Worm (Caenorhabditis elegans) whole organism, early embryonic: ENCODE measurements around the gene C37H5.5.

ENCODE experiments used
- F13C5.2 ChIP-seq: sonication (generic microtip); optimal IDR thresholded peaks from 2 replicates; lab custom pipeline; 2017; ENCODE audit warnings: mild to moderate bottlenecking, missing genetic modification characterization, inconsistent platforms, missing compliant biosample characterization
- ama-1 ChIP-seq: fragments of 150-350 bp; optimal IDR thresholded peaks from 2 replicates; lab custom pipeline; 2014
- ceh-13 ChIP-seq: fragments of 200-800 bp; sonication (Bioruptor generic); optimal IDR thresholded peaks from 2 replicates; lab custom pipeline; 2018; ENCODE audit warnings: mild to moderate bottlenecking, missing genetic modification characterization, missing compliant biosample characterization
- ceh-36 ChIP-seq: sonication (generic microtip); optimal IDR thresholded peaks from 2 replicates; lab custom pipeline; 2016; ENCODE audit warnings: missing genetic modification characterization, inconsistent platforms, missing compliant biosample characterization
- ets-7 ChIP-seq: sonication (generic microtip); optimal IDR thresholded peaks from 2 replicates; lab custom pipeline; 2016; ENCODE audit warnings: missing genotype, missing genetic modification characterization, missing compliant biosample characterization
- flt-1 ChIP-seq: fragments of 200-800 bp; sonication (Bioruptor generic); IDR thresholded peaks from 2 replicates; pipeline ENCODE4 v1.3.6; 2022; ENCODE audit warnings: missing genetic modification characterization, missing compliant biosample characterization
- tbx-37 ChIP-seq: fragments of 200-800 bp; sonication (Bioruptor generic); conservative IDR thresholded peaks from 2 replicates; pipeline ENCODE4 v1.3.6; 2022; ENCODE audit warnings: missing genetic modification reagents, missing genetic modification characterization, missing compliant biosample characterization
- tra-4 ChIP-seq: sonication (generic microtip); optimal IDR thresholded peaks from 2 replicates; lab custom pipeline; 2017; ENCODE audit warnings: missing genetic modification characterization, missing compliant biosample characterization

DNA sequence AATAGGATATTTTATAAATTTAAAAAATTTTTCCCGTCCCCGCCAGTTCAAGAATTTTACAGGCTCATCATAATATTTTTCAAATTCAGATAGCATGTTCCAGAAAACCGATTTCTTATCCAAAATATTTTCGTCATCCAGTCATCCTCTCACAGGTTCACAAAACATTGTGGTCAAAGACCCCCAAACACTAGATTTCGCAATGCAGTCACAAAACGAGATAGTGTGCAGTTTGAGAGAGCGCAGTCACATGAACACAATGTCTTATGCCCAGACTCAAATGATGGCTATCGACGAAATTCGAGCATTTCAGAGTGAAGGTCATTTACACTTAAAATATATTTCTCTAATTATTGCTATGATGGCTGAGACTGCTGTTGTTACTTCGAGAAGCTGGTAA, 17.4 kb downstream of the C37H5.5 start, which contains the start of gene abhd-5.2:
- TF ChIP-seq ets-7 (tag; lab: Kevin White, UChicago) = no peak
- TF ChIP-seq ceh-36 (tag; lab: Kevin White, UChicago) = no peak
- TF ChIP-seq tra-4 (tag; lab: Kevin White, UChicago) = no peak
- TF ChIP-seq ama-1 (lab: Kevin White, UChicago) = no peak
- no peak for TF ChIP-seq F13C5.2 (tag; lab: Kevin White, UChicago)
- no peak for TF ChIP-seq tbx-37 (GFP tag; lab: Robert Waterston, UW)
- no peak for TF ChIP-seq ceh-13
- TF ChIP-seq flt-1 = no peak
